Worm (Caenorhabditis elegans) whole organism, L4 larva: Measurements from ENCODE around the gene clec-82.

Experiments used
- D1046.2 ChIP-seq: fragments of 200-800 bp; sonication (Bioruptor generic); IDR thresholded peaks from 2 replicates; pipeline ENCODE4 v1.3.6; 2022; ENCODE audit warnings: missing genetic modification characterization, missing compliant biosample characterization
- F10B5.3 ChIP-seq: sonication (generic microtip); optimal IDR thresholded peaks from 2 replicates; lab custom pipeline; 2016; ENCODE audit warnings: mild to moderate bottlenecking, missing genetic modification characterization, missing compliant biosample characterization
- F26F4.8 ChIP-seq: fragments of 200-800 bp; sonication (Bioruptor generic); conservative IDR thresholded peaks from 2 replicates; pipeline ENCODE4 v1.3.6; 2022; ENCODE audit warnings: missing genetic modification characterization, missing compliant biosample characterization
- F49E8.2 ChIP-seq: sonication (generic microtip); optimal IDR thresholded peaks from 2 replicates; lab custom pipeline; 2016; ENCODE audit warnings: missing compliant biosample characterization, mild to moderate bottlenecking, missing genetic modification characterization, borderline replicate concordance
- T20F7.1 ChIP-seq: fragments of 200-800 bp; sonication (Bioruptor generic); optimal IDR thresholded peaks from 2 replicates; lab custom pipeline; 2018; ENCODE audit warnings: mild to moderate bottlenecking, missing genetic modification characterization, missing compliant biosample characterization
- T26A8.4 ChIP-seq: fragments of 200-800 bp; sonication (Bioruptor generic); IDR thresholded peaks from 2 replicates; pipeline ENCODE4 v1.3.6; 2022; ENCODE audit warnings: missing genetic modification characterization, missing compliant biosample characterization
- Y48G9A.11 ChIP-seq: fragments of 200-800 bp; sonication (Bioruptor generic); IDR thresholded peaks from 2 replicates; pipeline ENCODE4 v1.3.6; 2022; ENCODE audit warnings: missing genetic modification reagents, missing genetic modification characterization, missing compliant biosample characterization
- ZK337.2 ChIP-seq: fragments of 200-800 bp; sonication (Bioruptor generic); IDR thresholded peaks from 2 replicates; pipeline ENCODE4 v1.3.6; 2022; ENCODE audit warnings: missing genetic modification reagents, missing genetic modification characterization, missing compliant biosample characterization
- aha-1 ChIP-seq: fragments of 150-350 bp; peaks from one replicate; lab custom pipeline; 2014; ENCODE audit warnings: missing biosample characterization, missing genetic modification characterization
- ama-1 ChIP-seq: fragments of 150-350 bp; optimal IDR thresholded peaks from 2 replicates; lab custom pipeline; 2014; ENCODE audit warnings: inconsistent platforms, mixed read lengths
- attf-4 ChIP-seq: sonication (generic microtip); optimal IDR thresholded peaks from 3 replicates; lab custom pipeline; 2017; ENCODE audit warnings: missing biosample characterization, missing genetic modification characterization
- ceh-28 ChIP-seq: fragments of 150-350 bp; optimal IDR thresholded peaks from 2 replicates; lab custom pipeline; 2014; ENCODE audit warnings: missing biosample characterization, missing genetic modification reagents, missing genetic modification characterization
- ceh-44 ChIP-seq: fragments of 200-800 bp; sonication (Bioruptor generic); IDR thresholded peaks from 2 replicates; pipeline ENCODE4 v1.3.6; 2022; ENCODE audit warnings: missing genetic modification reagents, missing genetic modification characterization, missing compliant biosample characterization
- ces-1 ChIP-seq: fragments of 150-350 bp; sonication (generic microtip); optimal IDR thresholded peaks from 4 replicates; lab custom pipeline; 2014; ENCODE audit warnings: missing biosample characterization, missing genetic modification reagents, missing genetic modification characterization
- cey-2 ChIP-seq: sonication (generic microtip); optimal IDR thresholded peaks from 3 replicates; lab custom pipeline; 2017; ENCODE audit warnings: missing genetic modification characterization, mild to moderate bottlenecking, missing compliant biosample characterization, antibody characterized with exemption, borderline replicate concordance; ENCODE audit not compliant: insufficient read depth
- ctbp-1 ChIP-seq: fragments of 200-800 bp; sonication (Bioruptor generic); IDR thresholded peaks from 2 replicates; pipeline ENCODE4 v1.3.6; 2022; ENCODE audit warnings: missing genetic modification reagents, missing genetic modification characterization, missing compliant biosample characterization
- daf-8 ChIP-seq: fragments of 200-800 bp; sonication (Bioruptor generic); IDR thresholded peaks from 2 replicates; pipeline ENCODE4 v1.3.6; 2022; ENCODE audit warnings: missing genetic modification characterization, missing compliant biosample characterization
- dmd-9 ChIP-seq: fragments of 200-800 bp; sonication (Bioruptor generic); IDR thresholded peaks from 2 replicates; pipeline ENCODE4 v1.3.6; 2022; ENCODE audit warnings: missing genetic modification reagents, missing genetic modification characterization, missing compliant biosample characterization
- duxl-1 ChIP-seq: sonication (generic microtip); optimal IDR thresholded peaks from 2 replicates; lab custom pipeline; 2016; ENCODE audit warnings: mild to moderate bottlenecking, missing genetic modification characterization, moderate library complexity, missing compliant biosample characterization; ENCODE audit not compliant: poor library complexity
- egl-43 ChIP-seq: fragments of 200-800 bp; sonication (Bioruptor generic); IDR thresholded peaks from 2 replicates; pipeline ENCODE4 v1.3.6; 2022; ENCODE audit warnings: missing genetic modification reagents, missing genetic modification characterization, missing compliant biosample characterization
- fkh-10 ChIP-seq: fragments of 150-350 bp; optimal IDR thresholded peaks from 2 replicates; lab custom pipeline; 2014; ENCODE audit warnings: missing biosample characterization, missing genetic modification reagents, missing genetic modification characterization
- gei-8 ChIP-seq: fragments of 200-800 bp; sonication (Bioruptor generic); optimal IDR thresholded peaks from 2 replicates; lab custom pipeline; 2018; ENCODE audit warnings: mild to moderate bottlenecking, missing genetic modification characterization, missing compliant biosample characterization
- hif-1 ChIP-seq, 2 experiments: sonication (generic microtip); optimal IDR thresholded peaks; 2 replicates each; lab custom pipeline; 2016 to 2017; ENCODE audit warnings: missing compliant biosample characterization in 2 of 2, missing genetic modification characterization in 2 of 2, missing genetic modification reagents in 2 of 2, missing genotype in 2 of 2, mild to moderate bottlenecking in 1 of 2
- hlh-11 ChIP-seq: fragments of 200-800 bp; sonication (Bioruptor generic); optimal IDR thresholded peaks from 2 replicates; lab custom pipeline; 2018; ENCODE audit warnings: mild to moderate bottlenecking, missing genetic modification characterization, missing compliant biosample characterization
- hmg-1.1 ChIP-seq: fragments of 200-800 bp; sonication (Bioruptor generic); IDR thresholded peaks from 2 replicates; pipeline ENCODE4 v1.3.6; 2022; ENCODE audit warnings: missing genetic modification reagents, missing genetic modification characterization, missing compliant biosample characterization
- jun-1 ChIP-seq: fragments of 150-350 bp; optimal IDR thresholded peaks from 2 replicates; lab custom pipeline; 2014; ENCODE audit warnings: missing biosample characterization, missing genetic modification reagents, missing genetic modification characterization
- lim-7 ChIP-seq: fragments of 200-800 bp; sonication (Bioruptor generic); IDR thresholded peaks from 2 replicates; pipeline ENCODE4 v1.3.6; 2022; ENCODE audit warnings: missing genetic modification characterization, missing compliant biosample characterization
- lin-13 ChIP-seq: fragments of 150-350 bp; optimal IDR thresholded peaks from 2 replicates; lab custom pipeline; 2014; ENCODE audit warnings: missing biosample characterization, missing genetic modification reagents, missing genetic modification characterization
- lin-15B ChIP-seq: fragments of 150-350 bp; sonication (generic microtip); optimal IDR thresholded peaks from 3 replicates; lab custom pipeline; 2014; ENCODE audit warnings: missing biosample characterization, missing genetic modification characterization
- lin-38 ChIP-seq: fragments of 200-800 bp; sonication (Bioruptor generic); IDR thresholded peaks from 2 replicates; pipeline ENCODE4 v1.3.6; 2022; ENCODE audit warnings: missing genetic modification reagents, missing genetic modification characterization, missing compliant biosample characterization
- lir-3 ChIP-seq: sonication (generic microtip); optimal IDR thresholded peaks from 2 replicates; lab custom pipeline; 2016; ENCODE audit warnings: mild to moderate bottlenecking, missing genetic modification characterization, missing compliant biosample characterization
- lsy-2 ChIP-seq, 2 experiments: fragments of 150-350 bp in 1 of 2; sonication (generic microtip) in 1 of 2; optimal IDR thresholded peaks; 2 replicates each; lab custom pipeline; 2014 to 2017; ENCODE audit warnings: missing biosample characterization in 2 of 2, missing genetic modification characterization in 2 of 2
- madf-5 ChIP-seq, 2 experiments: fragments of 200-800 bp; sonication (Bioruptor generic); IDR thresholded peaks; 2 replicates each; pipeline ENCODE4 v1.3.6; 2022; ENCODE audit warnings: missing compliant biosample characterization in 2 of 2, missing genetic modification characterization in 2 of 2
- mep-1 ChIP-seq: fragments of 150-350 bp; sonication (generic microtip); optimal IDR thresholded peaks from 3 replicates; lab custom pipeline; 2014; ENCODE audit warnings: missing biosample characterization, missing genetic modification characterization
- mxl-3 ChIP-seq: fragments of 200-800 bp; sonication (Bioruptor generic); optimal IDR thresholded peaks from 2 replicates; lab custom pipeline; 2018; ENCODE audit warnings: mild to moderate bottlenecking, missing genetic modification characterization, missing compliant biosample characterization
- nhr-10 ChIP-seq: fragments of 150-350 bp; optimal IDR thresholded peaks from 2 replicates; lab custom pipeline; 2014; ENCODE audit warnings: missing biosample characterization, missing genetic modification characterization
- nhr-48 ChIP-seq: sonication (generic microtip); optimal IDR thresholded peaks from 2 replicates; lab custom pipeline; 2016; ENCODE audit warnings: mild to moderate bottlenecking, missing genetic modification characterization, missing compliant biosample characterization
- nhr-76 ChIP-seq: fragments of 150-350 bp; optimal IDR thresholded peaks from 2 replicates; lab custom pipeline; 2014; ENCODE audit warnings: missing biosample characterization, missing genetic modification characterization
- nhr-77 ChIP-seq: fragments of 150-350 bp; optimal IDR thresholded peaks from 2 replicates; lab custom pipeline; 2014; ENCODE audit warnings: missing biosample characterization, missing genetic modification characterization
- pha-4 ChIP-seq, 2 experiments: fragments of 150-350 bp in 1 of 2; fragments of 200-800 bp in 1 of 2; sonication (Bioruptor generic) in 1 of 2; IDR thresholded peaks in 1 of 2; optimal IDR thresholded peaks in 1 of 2; 2 replicates each; pipeline versions ENCODE4 v1.3.6 to Lab custom; 2014 to 2022; ENCODE audit warnings: missing genetic modification characterization in 2 of 2, missing genetic modification reagents in 2 of 2, missing biosample characterization in 1 of 2, missing compliant biosample characterization in 1 of 2
- saeg-2 ChIP-seq: fragments of 200-800 bp; sonication (Bioruptor generic); IDR thresholded peaks from 2 replicates; pipeline ENCODE4 v1.3.6; 2022; ENCODE audit warnings: missing genetic modification reagents, missing genetic modification characterization, missing compliant biosample characterization
- snpc-1.2 ChIP-seq: fragments of 200-800 bp; sonication (Bioruptor generic); IDR thresholded peaks from 2 replicates; pipeline ENCODE4 v1.3.6; 2022; ENCODE audit warnings: missing genetic modification reagents, missing genetic modification characterization, missing compliant biosample characterization
- spr-3 ChIP-seq: fragments of 200-800 bp; sonication (Bioruptor generic); optimal IDR thresholded peaks from 2 replicates; lab custom pipeline; 2018; ENCODE audit warnings: mild to moderate bottlenecking, missing genetic modification characterization, missing compliant biosample characterization
- tra-1 ChIP-seq: fragments of 200-800 bp; sonication (Bioruptor generic); IDR thresholded peaks from 2 replicates; pipeline ENCODE4 v1.3.6; 2022; ENCODE audit warnings: missing genetic modification reagents, missing genetic modification characterization, missing compliant biosample characterization
- unc-62 ChIP-seq, 3 experiments: fragments of 150-350 bp in 1 of 3; sonication (generic microtip); optimal IDR thresholded peaks in 2 of 3; peaks in 1 of 3; 1 replicate in 1 of 3; 2 replicates in 2 of 3; lab custom pipeline; 2014 to 2017; ENCODE audit warnings: missing biosample characterization in 3 of 3, missing genetic modification characterization in 3 of 3, missing genetic modification reagents in 3 of 3, missing genotype in 1 of 3

The clec-82 gene

DNA sequence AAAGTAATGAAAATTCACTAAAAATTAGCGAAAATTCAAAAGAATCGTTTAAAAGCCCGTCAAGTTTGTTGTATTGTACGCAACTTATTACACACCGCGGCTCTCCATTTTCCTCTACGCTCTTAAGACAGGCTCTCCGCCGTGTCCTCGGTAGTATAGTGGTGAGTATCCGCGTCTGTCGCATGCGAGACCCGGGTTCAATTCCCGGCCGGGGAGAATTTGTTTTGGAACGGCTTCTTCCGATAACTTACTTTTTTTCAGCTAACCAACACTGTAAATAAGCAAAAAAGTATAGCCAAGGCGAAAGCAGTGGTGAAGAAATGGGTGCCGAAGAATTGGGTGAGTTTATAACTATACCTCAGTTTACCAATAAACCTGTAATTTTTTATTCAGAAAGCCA lies 33.3 kb upstream of the clec-82 start (continued):
- no peak for TF ChIP-seq nhr-76 (tag; lab: Kevin White, UChicago)
- TF ChIP-seq F26F4.8 (GFP tag; lab: Robert Waterston, UW) = no peak; the same call in 1 of the 2 replicates
- no peak for TF ChIP-seq ZK337.2 (GFP tag; lab: Robert Waterston, UW)
- TF ChIP-seq hlh-11 = peak; percentile 5
- peak; percentile 61; the same call in 1 of the 2 replicates for TF ChIP-seq dmd-9 (GFP tag; lab: Robert Waterston, UW)
- TF ChIP-seq spr-3 = no peak
- TF ChIP-seq attf-4 (tag; lab: Kevin White, UChicago) = no peak
- peak; percentile 65 for TF ChIP-seq lin-38
- no peak for TF ChIP-seq ces-1 (GFP tag; lab: Kevin White, UChicago)
- TF ChIP-seq egl-43 (GFP tag; lab: Robert Waterston, UW) = peak; percentile 91
- peak; percentile 4 for TF ChIP-seq mep-1 (tag; lab: Kevin White, UChicago)
- peak in 1 of 2 experiments; percentile 2 for TF ChIP-seq lsy-2 (tag; optimal IDR thresholded peaks at IDR 0.05; lab: Kevin White, UChicago)
- peak; percentile 74 for TF ChIP-seq pha-4 (GFP tag; IDR thresholded peaks at IDR 0.05; lab: Robert Waterston, UW)
- TF ChIP-seq pha-4 (tag; optimal IDR thresholded peaks at IDR 0.05; lab: Kevin White, UChicago) = no peak
- TF ChIP-seq mxl-3 (GFP tag; lab: Kevin White, UChicago) = no peak
- TF ChIP-seq nhr-77 (tag; lab: Kevin White, UChicago) = no peak
- TF ChIP-seq D1046.2 (GFP tag; lab: Robert Waterston, UW) = peak; percentile 79; the same call in 1 of the 2 replicates
- TF ChIP-seq lin-13 (GFP tag; lab: Kevin White, UChicago) = peak; percentile 3
- no peak for TF ChIP-seq nhr-48 (tag; lab: Kevin White, UChicago)
- TF ChIP-seq tra-1 = 0 out of 2 replicates have a peak, but pooled peaks have one; percentile 33
- TF ChIP-seq, all 104 proteins: peak for 34

DNA sequence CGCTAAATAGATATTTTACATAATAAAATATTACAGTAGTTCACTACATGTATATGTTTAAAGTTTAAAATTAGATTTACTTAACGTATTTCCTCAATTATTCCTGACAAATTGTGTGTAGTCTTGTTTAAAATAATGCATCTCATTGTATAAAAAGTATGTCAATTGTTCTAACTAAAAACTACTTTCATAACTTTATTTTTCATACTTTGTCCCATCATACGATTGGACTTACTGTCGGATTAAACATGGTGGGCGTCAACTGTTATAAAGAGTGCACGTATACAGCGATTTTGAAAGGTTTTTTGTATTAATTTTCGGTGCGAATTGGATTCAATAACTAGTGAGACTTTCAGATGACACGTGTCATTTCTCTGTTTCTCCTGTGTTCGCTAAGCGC lies 31.8 kb upstream of the clec-82 start, which contains the start of gene Y54G2A.32:
Gene Y54G2A.32 (plus strand): TSS at position 301 of the 400 bp plus-strand sequence.
- no peak for TF ChIP-seq F49E8.2
- peak; percentile 61 for TF ChIP-seq aha-1 (tag; lab: Kevin White, UChicago)

DNA sequence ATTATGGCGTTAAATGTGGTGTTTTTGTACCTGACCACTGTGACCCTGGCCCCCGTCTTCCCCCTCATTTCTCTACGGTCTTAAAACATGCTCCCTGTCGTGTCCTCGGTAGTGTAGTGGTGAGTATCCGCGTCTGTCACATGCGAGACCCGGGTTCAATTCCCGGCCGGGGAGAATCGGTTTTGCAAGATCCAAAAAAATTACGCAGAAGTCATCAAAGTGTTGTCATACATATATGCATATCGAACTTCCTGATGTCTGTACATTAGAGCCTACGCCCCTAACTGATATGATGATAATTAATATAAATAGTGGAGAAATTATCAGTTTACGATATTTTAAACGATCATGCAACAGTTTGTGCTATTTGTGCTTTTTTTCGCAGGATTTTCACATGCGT lies 29.9 kb upstream of the clec-82 start, which contains the start of gene Y54G2A.45:
Gene Y54G2A.45 (plus strand): TSS at position 333 of the 400 bp plus-strand sequence.
- TF ChIP-seq F26F4.8 (GFP tag; lab: Robert Waterston, UW) (peak; percentile 90), hmg-1.1 (peak; percentile 63; the same call in 1 of the 2 replicates), spr-3 (peak; percentile 62), cey-2 (tag; lab: Kevin White, UChicago) (no peak), lir-3 (peak; percentile 48), ceh-28 (tag; lab: Kevin White, UChicago) (no peak), nhr-10 (no peak), mxl-3 (GFP tag; lab: Kevin White, UChicago) (peak; percentile 77), hif-1 (tag; optimal IDR thresholded peaks at IDR 0.05; lab: Kevin White, UChicago) (peak in 1 of 2 experiments; percentile 57), lin-15B (tag; lab: Kevin White, UChicago) (no peak), jun-1 (no peak), fkh-10 (GFP tag; lab: Kevin White, UChicago) (no peak), ama-1 (lab: Kevin White, UChicago) (no peak), lim-7 (GFP tag; lab: Robert Waterston, UW) (peak; percentile 81), ctbp-1 (GFP tag; lab: Robert Waterston, UW) (peak; percentile 74; the same call in 1 of the 2 replicates), Y48G9A.11 (GFP tag; lab: Robert Waterston, UW) (peak; percentile 77), nhr-48 (tag; lab: Kevin White, UChicago) (peak; percentile 84), F10B5.3 (peak; percentile 58), mep-1 (tag; lab: Kevin White, UChicago) (peak; percentile 78), madf-5 (GFP tag; IDR thresholded peaks at IDR 0.05; lab: Robert Waterston, UW) (peak; percentile 47 to 76; a peak in 3 of 4 replicates), egl-43 (GFP tag; lab: Robert Waterston, UW) (peak; percentile 82), hlh-11 (peak; percentile 85), dmd-9 (GFP tag; lab: Robert Waterston, UW) (peak; percentile 72; the same call in 1 of the 2 replicates), snpc-1.2 (GFP tag; lab: Robert Waterston, UW) (peak; percentile 78), ceh-44 (peak; percentile 80), duxl-1 (tag; lab: Kevin White, UChicago) (peak; percentile 38), T20F7.1 (GFP tag; lab: Kevin White, UChicago) (no peak), daf-8 (no peak), gei-8 (peak; percentile 91), T26A8.4 (GFP tag; lab: Robert Waterston, UW) (peak; percentile 60), saeg-2 (peak; percentile 74; the same call in 1 of the 2 replicates), unc-62 (GFP tag; optimal IDR thresholded peaks at IDR 0.05 in 1 of 2; lab: Kevin White, UChicago) (no peak), unc-62 (tag; optimal IDR thresholded peaks at IDR 0.05; lab: Kevin White, UChicago) (no peak)
